Worm (Caenorhabditis elegans) whole organism, midembryonic: ENCODE measurements around the gene F32G8.2.

Experiments used
- cog-1 ChIP-seq: sonication (generic microtip); optimal IDR thresholded peaks from 2 replicates; lab custom pipeline; 2016; ENCODE audit warnings: missing genetic modification characterization, missing compliant biosample characterization
- flt-1 ChIP-seq: fragments of 200-800 bp; sonication (Bioruptor generic); IDR thresholded peaks from 2 replicates; pipeline ENCODE4 v1.3.6; 2022; ENCODE audit warnings: missing genetic modification characterization, missing compliant biosample characterization
- klf-2 ChIP-seq: fragments of 200-800 bp; sonication (Bioruptor generic); conservative IDR thresholded peaks from 2 replicates; pipeline ENCODE4 v1.3.6; 2022; ENCODE audit warnings: missing genetic modification reagents, missing genetic modification characterization, missing compliant biosample characterization
- med-1 ChIP-seq: sonication (generic microtip); optimal IDR thresholded peaks from 2 replicates; lab custom pipeline; 2017; ENCODE audit warnings: missing genetic modification characterization, mild to moderate bottlenecking, missing compliant biosample characterization, antibody characterized with exemption, missing genetic modification reagents; ENCODE audit not compliant: insufficient read depth
- tab-1 ChIP-seq: fragments of 200-800 bp; sonication (Bioruptor generic); IDR thresholded peaks from 2 replicates; pipeline ENCODE4 v1.3.6; 2022; ENCODE audit warnings: missing genetic modification characterization, missing compliant biosample characterization

- TF ChIP-seq cog-1 (no peak), klf-2 (GFP tag; lab: Robert Waterston, UW) (no peak), flt-1 (GFP tag; lab: Robert Waterston, UW) (no peak), tab-1 (GFP tag; lab: Robert Waterston, UW) (no peak), med-1 (GFP tag; lab: Kevin White, UChicago) (no peak)
Observed at ce11 chrV:10574197-10574596, 24.4 kb downstream of the F32G8.2 start.
